Fruit fly (Drosophila melanogaster) whole organism, prepupa: ENCODE data around the gene Rbp.

ENCODE experiments used
- Blimp-1 ChIP-seq: fragments of 200-800 bp; sonication (Bioruptor generic); optimal IDR thresholded peaks from 3 replicates; lab custom pipeline; 2017; ENCODE audit warnings: missing biosample characterization, missing genetic modification characterization, mild to moderate bottlenecking, moderate library complexity, missing genetic modification reagents
- CG10669 ChIP-seq: fragments of 200-800 bp; sonication (Bioruptor generic); optimal IDR thresholded peaks from 3 replicates; lab custom pipeline; 2018; ENCODE audit warnings: missing biosample characterization, mild to moderate bottlenecking, missing genetic modification characterization, moderate library complexity
- CG11294 ChIP-seq: fragments of 200-800 bp; sonication (Bioruptor generic); IDR thresholded peaks from 2 replicates; pipeline ENCODE4 v1.3.6; 2022; ENCODE audit warnings: missing biosample characterization, missing genetic modification characterization
- CG11762 ChIP-seq: fragments of 200-800 bp; sonication (Bioruptor generic); optimal IDR thresholded peaks from 3 replicates; lab custom pipeline; 2016; ENCODE audit warnings: missing biosample characterization, missing genetic modification characterization; ENCODE audit not compliant: insufficient read depth
- CG11902 ChIP-seq: fragments of 200-800 bp; sonication (Bioruptor generic); optimal IDR thresholded peaks from 3 replicates; lab custom pipeline; 2016; ENCODE audit warnings: missing biosample characterization, missing genetic modification characterization
- CG15336 ChIP-seq: fragments of 200-800 bp; sonication (Bioruptor generic); IDR thresholded peaks from 2 replicates; pipeline ENCODE4 v1.3.6; 2022; ENCODE audit warnings: missing biosample characterization, missing genetic modification characterization
- CG1621 ChIP-seq: fragments of 200-800 bp; sonication (Bioruptor generic); optimal IDR thresholded peaks from 3 replicates; lab custom pipeline; 2018; ENCODE audit warnings: missing biosample characterization, mild to moderate bottlenecking, missing genetic modification characterization
- CG16779 ChIP-seq: fragments of 200-800 bp; sonication (Bioruptor generic); optimal IDR thresholded peaks from 3 replicates; lab custom pipeline; 2017; ENCODE audit warnings: missing biosample characterization, mild to moderate bottlenecking, missing genetic modification characterization
- CG31627 ChIP-seq: fragments of 200-800 bp; sonication (Bioruptor generic); optimal IDR thresholded peaks from 3 replicates; lab custom pipeline; 2016; ENCODE audit warnings: missing biosample characterization, missing genetic modification characterization
- CG32006 ChIP-seq: fragments of 200-800 bp; sonication (Bioruptor generic); optimal IDR thresholded peaks from 3 replicates; lab custom pipeline; 2017; ENCODE audit warnings: missing biosample characterization, mild to moderate bottlenecking, missing genetic modification characterization
- CG34406 ChIP-seq: fragments of 200-800 bp; sonication (Bioruptor generic); optimal IDR thresholded peaks from 3 replicates; lab custom pipeline; 2016; ENCODE audit warnings: missing biosample characterization, missing genetic modification characterization
- CG6276 ChIP-seq: fragments of 200-800 bp; sonication (Bioruptor generic); optimal IDR thresholded peaks from 2 replicates; lab custom pipeline; 2017; ENCODE audit warnings: missing biosample characterization, mild to moderate bottlenecking, missing genetic modification characterization
- CG6808 ChIP-seq: fragments of 200-800 bp; sonication (Bioruptor generic); optimal IDR thresholded peaks from 3 replicates; lab custom pipeline; 2017; ENCODE audit warnings: missing biosample characterization, missing genetic modification characterization, mild to moderate bottlenecking, moderate library complexity, missing genetic modification reagents
- CG6854 ChIP-seq: fragments of 200-800 bp; sonication (Bioruptor generic); optimal IDR thresholded peaks from 2 replicates; lab custom pipeline; 2017; ENCODE audit warnings: missing biosample characterization, mild to moderate bottlenecking, missing genetic modification characterization
- CG7368 ChIP-seq: fragments of 200-800 bp; sonication (Bioruptor generic); optimal IDR thresholded peaks from 3 replicates; lab custom pipeline; 2016; ENCODE audit warnings: missing biosample characterization, missing genetic modification characterization
- CG8119 ChIP-seq: fragments of 200-800 bp; sonication (Bioruptor generic); IDR thresholded peaks from 3 replicates; pipeline ENCODE4 v1.3.6; 2022; ENCODE audit warnings: missing biosample characterization, missing genetic modification characterization
- CG8632 ChIP-seq: fragments of 200-800 bp; sonication (Bioruptor generic); optimal IDR thresholded peaks from 3 replicates; lab custom pipeline; 2016; ENCODE audit warnings: missing biosample characterization, missing genetic modification characterization
- Eip78C ChIP-seq: fragments of 200-800 bp; sonication (Bioruptor generic); peaks from one replicate; lab custom pipeline; 2016; ENCODE audit warnings: missing biosample characterization, missing genetic modification characterization
- Eip93F ChIP-seq: fragments of 200-800 bp; sonication (Bioruptor generic); optimal IDR thresholded peaks from 2 replicates; lab custom pipeline; 2016; ENCODE audit warnings: missing biosample characterization, mild to moderate bottlenecking, missing genetic modification characterization
- Ets21C ChIP-seq: fragments of 200-800 bp; sonication (Bioruptor generic); optimal IDR thresholded peaks from 3 replicates; lab custom pipeline; 2016; ENCODE audit warnings: missing biosample characterization, missing genetic modification characterization
- Ets96B ChIP-seq: fragments of 200-800 bp; optimal IDR thresholded peaks from 2 replicates; lab custom pipeline; 2019; ENCODE audit warnings: missing biosample characterization, mild to moderate bottlenecking, missing genetic modification characterization, moderate library complexity
- Hr38 ChIP-seq: sonication (Bioruptor generic); optimal IDR thresholded peaks from 2 replicates; lab custom pipeline; 2016; ENCODE audit warnings: missing biosample characterization, missing genetic modification characterization
- Hr4 ChIP-seq: fragments of 200-800 bp; sonication (Bioruptor generic); optimal IDR thresholded peaks from 3 replicates; lab custom pipeline; 2016; ENCODE audit warnings: missing biosample characterization, missing genetic modification characterization
- Lpt ChIP-seq: fragments of 200-800 bp; sonication (Bioruptor generic); optimal IDR thresholded peaks from 3 replicates; lab custom pipeline; 2016; ENCODE audit warnings: missing biosample characterization, missing genetic modification characterization
- OdsH ChIP-seq: fragments of 200-800 bp; sonication (Bioruptor generic); optimal IDR thresholded peaks from 3 replicates; lab custom pipeline; 2016; ENCODE audit warnings: missing biosample characterization, missing genetic modification characterization
- Sox102F ChIP-seq: fragments of 200-800 bp; sonication (Bioruptor generic); optimal IDR thresholded peaks from 2 replicates; lab custom pipeline; 2016; ENCODE audit warnings: missing biosample characterization, mild to moderate bottlenecking, missing genetic modification characterization
- Sox15 ChIP-seq: fragments of 200-800 bp; sonication (Bioruptor generic); optimal IDR thresholded peaks from 3 replicates; lab custom pipeline; 2016; ENCODE audit warnings: missing biosample characterization, missing genetic modification characterization
- acj6 ChIP-seq: fragments of 200-800 bp; sonication (Bioruptor generic); optimal IDR thresholded peaks from 3 replicates; lab custom pipeline; 2016; ENCODE audit warnings: missing biosample characterization, missing genetic modification characterization
- dac ChIP-seq: fragments of 200-800 bp; sonication (Bioruptor generic); optimal IDR thresholded peaks from 2 replicates; lab custom pipeline; 2017; ENCODE audit warnings: missing biosample characterization, mild to moderate bottlenecking, missing genetic modification characterization
- dsx ChIP-seq: fragments of 200-800 bp; optimal IDR thresholded peaks from 3 replicates; lab custom pipeline; 2019; ENCODE audit warnings: missing biosample characterization, mild to moderate bottlenecking, missing genetic modification characterization, moderate library complexity; ENCODE audit not compliant: poor library complexity, severe bottlenecking
- eg ChIP-seq: fragments of 200-800 bp; sonication (Bioruptor generic); IDR thresholded peaks from 3 replicates; pipeline ENCODE4 v1.3.6; 2022; ENCODE audit warnings: missing biosample characterization, missing genetic modification characterization
- salr ChIP-seq, 2 experiments: fragments of 200-800 bp; sonication (Bioruptor generic); optimal IDR thresholded peaks; 3 replicates each; lab custom pipeline; 2016 to 2018; ENCODE audit warnings: missing biosample characterization in 2 of 2, missing genetic modification characterization in 2 of 2, mild to moderate bottlenecking in 1 of 2
- spab ChIP-seq: fragments of 200-800 bp; sonication (Bioruptor generic); optimal IDR thresholded peaks from 2 replicates; lab custom pipeline; 2017; ENCODE audit warnings: missing biosample characterization, mild to moderate bottlenecking, missing genetic modification characterization, missing genetic modification reagents
- ss ChIP-seq, 2 experiments: fragments of 200-800 bp; sonication (Bioruptor generic); optimal IDR thresholded peaks; 2 replicates in 1 of 2; 3 replicates in 1 of 2; lab custom pipeline; 2017 to 2018; ENCODE audit warnings: mild to moderate bottlenecking in 2 of 2, missing biosample characterization in 2 of 2, missing genetic modification characterization in 2 of 2, moderate library complexity in 1 of 2
- svp ChIP-seq: fragments of 200-800 bp; sonication (Bioruptor generic); peaks from one replicate; lab custom pipeline; 2016; ENCODE audit warnings: missing biosample characterization, missing genetic modification characterization
- topi ChIP-seq: fragments of 200-800 bp; sonication (Bioruptor generic); optimal IDR thresholded peaks from 3 replicates; lab custom pipeline; 2016; ENCODE audit warnings: missing biosample characterization, missing genetic modification characterization
- vri ChIP-seq: fragments of 200-800 bp; sonication (Bioruptor generic); optimal IDR thresholded peaks from 3 replicates; lab custom pipeline; 2016; ENCODE audit warnings: missing biosample characterization, mild to moderate bottlenecking, missing genetic modification characterization

The Rbp gene

DNA sequence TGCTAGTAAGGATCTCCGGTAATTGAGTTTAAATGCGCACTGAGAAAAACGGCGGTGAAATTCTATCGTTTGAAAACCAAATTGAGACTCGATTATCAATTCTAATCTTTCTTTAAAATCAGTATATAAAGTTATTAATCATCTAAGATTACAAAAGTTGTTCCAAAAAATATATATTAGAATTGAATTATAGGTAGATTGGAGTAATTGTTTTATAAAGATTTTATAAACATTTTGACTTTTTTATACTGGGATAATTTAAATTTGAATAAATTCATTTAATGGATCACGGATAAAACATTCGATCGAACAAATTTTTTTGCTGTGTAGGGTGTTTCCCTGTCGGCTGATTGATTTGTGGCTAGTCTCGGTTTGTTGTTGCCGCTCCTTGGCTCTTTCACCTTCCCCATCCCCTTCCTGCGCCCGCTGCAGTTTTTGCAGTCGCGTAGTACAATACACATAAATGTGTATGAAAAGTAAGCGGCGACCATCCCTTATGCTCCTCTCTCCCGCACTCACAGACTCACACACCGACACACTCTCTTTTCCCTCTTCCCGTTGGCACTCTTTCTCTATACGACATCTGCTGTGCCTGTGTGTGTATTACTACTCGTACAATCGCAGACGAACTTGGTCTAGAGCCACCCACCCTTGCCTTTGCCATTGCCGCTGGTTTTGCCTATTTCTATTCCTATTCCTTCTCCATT, 44.5 kb downstream of the Rbp start (continued):
- TF ChIP-seq CG32006 (GFP tag; lab: Kevin White, UChicago) (peak; percentile 55), Ets96B (tag; lab: Kevin White, UChicago) (peak; percentile 22), CG8119 (GFP tag; lab: Robert Waterston, UW) (no peak), Hr4 (GFP tag; lab: Kevin White, UChicago) (no peak), Sox102F (peak; percentile 4), topi (GFP tag; lab: Kevin White, UChicago) (peak; percentile 19), CG10669 (GFP tag; lab: Kevin White, UChicago) (no peak), CG31627 (peak; percentile 25), spab (GFP tag; lab: Kevin White, UChicago) (peak; percentile 20), acj6 (peak; percentile 48), CG1621 (no peak), Eip93F (GFP tag; lab: Kevin White, UChicago) (no peak), CG15336 (GFP tag; lab: Robert Waterston, UW) (no peak), CG16779 (no peak), Sox15 (GFP tag; lab: Kevin White, UChicago) (no peak), CG6276 (no peak), CG11902 (GFP tag; lab: Kevin White, UChicago) (no peak), Eip78C (GFP tag; lab: Kevin White, UChicago) (peak; percentile 73), CG11294 (GFP tag; lab: Robert Waterston, UW) (no peak), salr (GFP tag; optimal IDR thresholded peaks at IDR 0.05; lab: Kevin White, UChicago) (peak in 1 of 2 experiments; percentile 24), dac (GFP tag; lab: Kevin White, UChicago) (peak; percentile 6), CG34406 (GFP tag; lab: Kevin White, UChicago) (peak; percentile 39), Ets21C (GFP tag; lab: Kevin White, UChicago) (no peak)

DNA sequence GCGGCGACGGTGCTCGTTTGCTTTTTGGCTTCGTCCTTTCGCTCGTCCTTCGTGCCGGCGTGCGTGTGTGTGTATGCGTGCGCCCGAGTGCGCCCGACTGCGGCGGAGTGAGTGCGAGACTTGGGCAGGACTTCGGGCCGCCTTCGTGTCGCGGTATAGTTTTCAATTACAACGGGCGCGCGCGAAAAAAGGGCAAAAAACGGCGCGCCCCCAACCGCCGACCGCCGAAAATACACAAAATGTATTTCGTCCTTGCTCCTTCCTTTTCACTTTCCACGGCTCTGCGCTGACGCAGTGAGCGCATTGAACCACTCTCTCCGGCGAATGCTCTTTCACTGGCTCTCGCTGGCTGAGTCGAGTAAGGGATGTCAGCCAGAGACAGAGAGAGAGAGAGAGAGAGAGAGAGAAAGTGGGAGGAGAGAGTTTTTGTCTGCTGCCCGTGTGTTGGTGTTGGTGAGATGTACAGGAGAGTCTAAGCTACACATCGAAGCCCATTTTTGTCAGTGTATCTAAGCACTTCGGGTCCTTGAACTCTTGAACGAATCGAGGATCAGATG, 46.0 kb downstream of the Rbp start:
- no peak for TF ChIP-seq salr (GFP tag; optimal IDR thresholded peaks at IDR 0.05; lab: Kevin White, UChicago)
- TF ChIP-seq Hr38 (GFP tag; lab: Kevin White, UChicago): no peak
- no peak for TF ChIP-seq svp (GFP tag; lab: Kevin White, UChicago)
- no peak for TF ChIP-seq topi (GFP tag; lab: Kevin White, UChicago)
- no peak for TF ChIP-seq CG32006 (GFP tag; lab: Kevin White, UChicago)
- TF ChIP-seq Blimp-1 (GFP tag; lab: Kevin White, UChicago): peak; percentile 19
- TF ChIP-seq ss (GFP tag; optimal IDR thresholded peaks at IDR 0.05; lab: Kevin White, UChicago): peak; percentile 7 to 15
- TF ChIP-seq Lpt: no peak
- no peak for TF ChIP-seq Hr4 (GFP tag; lab: Kevin White, UChicago)
- no peak for TF ChIP-seq CG7368 (GFP tag; lab: Kevin White, UChicago)
- TF ChIP-seq dsx: no peak
- no peak for TF ChIP-seq CG11762
- TF ChIP-seq vri (GFP tag; lab: Kevin White, UChicago): no peak
- TF ChIP-seq CG1621: no peak
- no peak for TF ChIP-seq Sox102F
- TF ChIP-seq eg (GFP tag; lab: Robert Waterston, UW): 0 out of 3 replicates have a peak, but pooled peaks have one; percentile 28
- no peak for TF ChIP-seq CG8632 (GFP tag; lab: Kevin White, UChicago)
- no peak for TF ChIP-seq CG10669 (GFP tag; lab: Kevin White, UChicago)
- no peak for TF ChIP-seq CG11902 (GFP tag; lab: Kevin White, UChicago)
- no peak for TF ChIP-seq CG6854
- TF ChIP-seq Ets96B (tag; lab: Kevin White, UChicago): no peak
- no peak for TF ChIP-seq OdsH
- TF ChIP-seq CG6808: no peak
- peak; percentile 56 for TF ChIP-seq Eip78C (GFP tag; lab: Kevin White, UChicago)
